Fruit fly (Drosophila melanogaster) whole organism, embryonic: Measurements from ENCODE around the gene Mnn1.

Source experiments
- Blimp-1 ChIP-seq: fragments of 200-800 bp; sonication (Bioruptor generic); optimal IDR thresholded peaks from 3 replicates; lab custom pipeline; 2018; ENCODE audit warnings: missing biosample characterization, missing genetic modification characterization, mild to moderate bottlenecking, moderate library complexity, missing genetic modification reagents
- Bteb2 ChIP-seq: fragments of 200-800 bp; sonication (Bioruptor generic); optimal IDR thresholded peaks from 2 replicates; lab custom pipeline; 2016; ENCODE audit warnings: missing biosample characterization, missing genetic modification characterization
- CG12155 ChIP-seq: fragments of 200-800 bp; sonication (Bioruptor generic); optimal IDR thresholded peaks from 3 replicates; lab custom pipeline; 2016; ENCODE audit warnings: missing biosample characterization, missing genetic modification characterization
- CG1603 ChIP-seq: fragments of 200-800 bp; sonication (Bioruptor generic); optimal IDR thresholded peaks from 2 replicates; lab custom pipeline; 2019; ENCODE audit warnings: missing biosample characterization, mild to moderate bottlenecking, missing genetic modification characterization, moderate library complexity
- CG16863 ChIP-seq: fragments of 200-800 bp; sonication (Bioruptor generic); optimal IDR thresholded peaks from 3 replicates; lab custom pipeline; 2016; ENCODE audit warnings: missing biosample characterization, missing genetic modification characterization
- CG18476 ChIP-seq: fragments of 200-800 bp; sonication (Bioruptor generic); optimal IDR thresholded peaks from 2 replicates; lab custom pipeline; 2016; ENCODE audit warnings: missing biosample characterization, mild to moderate bottlenecking, missing genetic modification characterization
- CG3065 ChIP-seq: fragments of 200-800 bp; sonication (Bioruptor generic); optimal IDR thresholded peaks from 2 replicates; lab custom pipeline; 2016; ENCODE audit warnings: missing biosample characterization, missing genetic modification characterization
- CG31388 ChIP-seq: fragments of 200-800 bp; sonication (Bioruptor generic); optimal IDR thresholded peaks from 2 replicates; lab custom pipeline; 2016; ENCODE audit warnings: missing biosample characterization, missing genetic modification characterization
- CG3281 ChIP-seq: fragments of 200-800 bp; sonication (Bioruptor generic); optimal IDR thresholded peaks from 3 replicates; lab custom pipeline; 2017; ENCODE audit warnings: missing biosample characterization, mild to moderate bottlenecking, missing genetic modification characterization
- CG33213 ChIP-seq: fragments of 200-800 bp; sonication (Bioruptor generic); optimal IDR thresholded peaks from 3 replicates; lab custom pipeline; 2016; ENCODE audit warnings: missing biosample characterization, missing genetic modification characterization
- CG5245 ChIP-seq: fragments of 200-800 bp; sonication (Bioruptor generic); optimal IDR thresholded peaks from 3 replicates; lab custom pipeline; 2016; ENCODE audit warnings: missing biosample characterization, missing genetic modification characterization
- CG6791 ChIP-seq: fragments of 200-800 bp; sonication (Bioruptor generic); IDR thresholded peaks from 3 replicates; pipeline ENCODE4 v1.3.6; 2022; ENCODE audit warnings: missing biosample characterization, missing genetic modification characterization; ENCODE audit not compliant: partially characterized antibody
- CG6854 ChIP-seq: fragments of 200-800 bp; sonication (Bioruptor generic); optimal IDR thresholded peaks from 3 replicates; lab custom pipeline; 2017; ENCODE audit warnings: missing biosample characterization, mild to moderate bottlenecking, missing genetic modification characterization
- CG7372 ChIP-seq: fragments of 200-800 bp; sonication (Bioruptor generic); IDR thresholded peaks from 2 replicates; pipeline ENCODE4 v1.3.6; 2022; ENCODE audit warnings: missing biosample characterization, missing genetic modification characterization
- CG8089 ChIP-seq: fragments of 200-800 bp; sonication (Bioruptor generic); optimal IDR thresholded peaks from 3 replicates; lab custom pipeline; 2016; ENCODE audit warnings: missing biosample characterization, missing genetic modification characterization
- CG8388 ChIP-seq: fragments of 200-800 bp; sonication (Bioruptor generic); optimal IDR thresholded peaks from 2 replicates; lab custom pipeline; 2019; ENCODE audit warnings: missing biosample characterization, mild to moderate bottlenecking, missing genetic modification characterization, moderate library complexity
- CG8944 ChIP-seq: fragments of 200-800 bp; sonication (Bioruptor generic); optimal IDR thresholded peaks from 3 replicates; lab custom pipeline; 2016; ENCODE audit warnings: missing biosample characterization, missing genetic modification characterization
- Drgx ChIP-seq: fragments of 200-800 bp; sonication (Bioruptor generic); IDR thresholded peaks from 2 replicates; pipeline ENCODE4 v1.3.6; 2022; ENCODE audit warnings: missing biosample characterization, missing genetic modification characterization
- H15 ChIP-seq: fragments of 200-800 bp; sonication (Bioruptor generic); IDR thresholded peaks from 3 replicates; pipeline ENCODE4 v1.3.6; 2022; ENCODE audit warnings: missing biosample characterization, missing genetic modification characterization
- Hr51 ChIP-seq, 2 experiments: fragments of 200-800 bp; sonication (Bioruptor generic); optimal IDR thresholded peaks; 2 replicates in 1 of 2; 3 replicates in 1 of 2; lab custom pipeline; 2016 to 2018; ENCODE audit warnings: missing biosample characterization in 2 of 2, missing genetic modification characterization in 2 of 2, mild to moderate bottlenecking in 1 of 2, moderate library complexity in 1 of 2
- Kr ChIP-seq: fragments of 200-800 bp; sonication (Bioruptor generic); optimal IDR thresholded peaks from 2 replicates; lab custom pipeline; 2017; ENCODE audit warnings: missing biosample characterization, mild to moderate bottlenecking, missing genetic modification characterization
- Nf-YA ChIP-seq: fragments of 200-800 bp; sonication (Bioruptor generic); IDR thresholded peaks from 2 replicates; pipeline ENCODE4 v1.3.6; 2022; ENCODE audit warnings: missing biosample characterization, missing genetic modification characterization
- Nf-YC ChIP-seq: fragments of 200-800 bp; optimal IDR thresholded peaks from 3 replicates; lab custom pipeline; 2019; ENCODE audit warnings: missing biosample characterization, mild to moderate bottlenecking, missing genetic modification characterization, moderate library complexity
- Opbp ChIP-seq: fragments of 200-800 bp; sonication (Bioruptor generic); IDR thresholded peaks from 3 replicates; pipeline ENCODE4 v1.3.6; 2022; ENCODE audit warnings: missing biosample characterization, missing genetic modification characterization; ENCODE audit not compliant: partially characterized antibody
- Ravus ChIP-seq: fragments of 200-800 bp; sonication (Bioruptor generic); IDR thresholded peaks from 2 replicates; pipeline ENCODE4 v1.3.6; 2022; ENCODE audit warnings: missing biosample characterization, missing genetic modification characterization
- Side ChIP-seq: fragments of 200-800 bp; sonication (Bioruptor generic); optimal IDR thresholded peaks from 2 replicates; lab custom pipeline; 2016; ENCODE audit warnings: missing biosample characterization, missing genetic modification characterization
- TFAM ChIP-seq: fragments of 200-800 bp; sonication (Bioruptor generic); optimal IDR thresholded peaks from 2 replicates; lab custom pipeline; 2017; ENCODE audit warnings: missing biosample characterization, missing genetic modification characterization, inconsistent platforms
- ac ChIP-seq: fragments of 200-800 bp; sonication (Bioruptor generic); optimal IDR thresholded peaks from 3 replicates; lab custom pipeline; 2017; ENCODE audit warnings: missing biosample characterization, mild to moderate bottlenecking, missing genetic modification characterization
- amos ChIP-seq: fragments of 200-800 bp; sonication (Bioruptor generic); IDR thresholded peaks from 2 replicates; pipeline ENCODE4 v1.3.6; 2022; ENCODE audit warnings: missing biosample characterization, missing genetic modification characterization; ENCODE audit not compliant: partially characterized antibody
- aop ChIP-seq: fragments of 200-800 bp; sonication (Bioruptor generic); IDR thresholded peaks from 2 replicates; pipeline ENCODE4 v1.3.6; 2022; ENCODE audit warnings: missing biosample characterization, missing genetic modification characterization
- ara ChIP-seq: fragments of 200-800 bp; sonication (Bioruptor generic); IDR thresholded peaks from 2 replicates; pipeline ENCODE4 v1.3.6; 2022; ENCODE audit warnings: missing biosample characterization, missing genetic modification characterization
- ase ChIP-seq: fragments of 200-800 bp; sonication (Bioruptor generic); IDR thresholded peaks from 3 replicates; pipeline ENCODE4 v1.3.6; 2022; ENCODE audit warnings: missing biosample characterization, missing genetic modification characterization
- btn ChIP-seq: fragments of 200-800 bp; sonication (Bioruptor generic); optimal IDR thresholded peaks from 2 replicates; lab custom pipeline; 2016; ENCODE audit warnings: missing biosample characterization, missing genetic modification characterization
- crol ChIP-seq: fragments of 200-800 bp; sonication (Bioruptor generic); IDR thresholded peaks from 2 replicates; pipeline ENCODE4 v1.3.6; 2022; ENCODE audit warnings: missing biosample characterization, missing genetic modification characterization
- gce ChIP-seq: fragments of 200-800 bp; sonication (Bioruptor generic); IDR thresholded peaks from 3 replicates; pipeline ENCODE4 v1.3.6; 2022; ENCODE audit warnings: missing biosample characterization, missing genetic modification characterization
- gcm ChIP-seq: fragments of 200-800 bp; sonication (Bioruptor generic); optimal IDR thresholded peaks from 2 replicates; lab custom pipeline; 2019; ENCODE audit warnings: missing biosample characterization, mild to moderate bottlenecking, missing genetic modification characterization, moderate library complexity
- grau ChIP-seq: fragments of 200-800 bp; optimal IDR thresholded peaks from 3 replicates; lab custom pipeline; 2019; ENCODE audit warnings: missing biosample characterization, mild to moderate bottlenecking, missing genetic modification characterization, moderate library complexity
- grn ChIP-seq: fragments of 200-800 bp; sonication (Bioruptor generic); optimal IDR thresholded peaks from 3 replicates; lab custom pipeline; 2017; ENCODE audit warnings: missing biosample characterization, missing genetic modification characterization
- gt ChIP-seq: fragments of 200-800 bp; sonication (Bioruptor generic); IDR thresholded peaks from 2 replicates; pipeline ENCODE4 v1.3.6; 2022; ENCODE audit warnings: missing biosample characterization, missing genetic modification characterization
- mirr ChIP-seq: fragments of 200-800 bp; sonication (Bioruptor generic); optimal IDR thresholded peaks from 3 replicates; lab custom pipeline; 2018; ENCODE audit warnings: missing biosample characterization, mild to moderate bottlenecking, missing genetic modification characterization
- pfk ChIP-seq: fragments of 200-800 bp; sonication (Bioruptor generic); optimal IDR thresholded peaks from 2 replicates; lab custom pipeline; 2018; ENCODE audit warnings: missing biosample characterization, mild to moderate bottlenecking, missing genetic modification characterization, moderate library complexity
- pum ChIP-seq: fragments of 200-800 bp; sonication (Bioruptor generic); optimal IDR thresholded peaks from 2 replicates; lab custom pipeline; 2016; ENCODE audit warnings: missing biosample characterization, missing genetic modification characterization
- ranshi ChIP-seq: fragments of 200-800 bp; sonication (Bioruptor generic); IDR thresholded peaks from 2 replicates; pipeline ENCODE4 v1.3.6; 2022; ENCODE audit warnings: missing biosample characterization, missing genetic modification characterization
- rib ChIP-seq: fragments of 200-800 bp; sonication (Bioruptor generic); IDR thresholded peaks from 2 replicates; pipeline ENCODE4 v1.3.6; 2022; ENCODE audit warnings: missing biosample characterization, missing genetic modification characterization
- sens ChIP-seq: fragments of 200-800 bp; sonication (Bioruptor generic); peaks from one replicate; lab custom pipeline; 2016; ENCODE audit warnings: missing biosample characterization, missing genetic modification characterization
- slou ChIP-seq: fragments of 200-800 bp; sonication (Bioruptor generic); optimal IDR thresholded peaks from 3 replicates; lab custom pipeline; 2016; ENCODE audit warnings: missing biosample characterization, missing genetic modification characterization
- sr ChIP-seq: fragments of 200-800 bp; sonication (Bioruptor generic); IDR thresholded peaks from 3 replicates; pipeline ENCODE4 v1.3.6; 2022; ENCODE audit warnings: missing biosample characterization, missing genetic modification characterization
- tin ChIP-seq: fragments of 200-800 bp; sonication (Bioruptor generic); optimal IDR thresholded peaks from 3 replicates; lab custom pipeline; 2016; ENCODE audit warnings: missing biosample characterization, missing genetic modification characterization
- unpg ChIP-seq: fragments of 200-800 bp; sonication (Bioruptor generic); optimal IDR thresholded peaks from 3 replicates; lab custom pipeline; 2018; ENCODE audit warnings: missing biosample characterization, mild to moderate bottlenecking, missing genetic modification characterization, moderate library complexity
- wor ChIP-seq: fragments of 200-800 bp; sonication (Bioruptor generic); IDR thresholded peaks from 2 replicates; pipeline ENCODE4 v1.3.6; 2022; ENCODE audit warnings: missing biosample characterization, missing genetic modification characterization
- zfh2 ChIP-seq: fragments of 200-800 bp; sonication (Bioruptor generic); optimal IDR thresholded peaks from 2 replicates; lab custom pipeline; 2016; ENCODE audit warnings: missing biosample characterization, missing genetic modification characterization

Mnn1 gene

dm6 chr2L:7033100-7033675 lies 22.9 kb upstream of the Mnn1 start (continued):
- TF ChIP-seq CG12155 (peak; percentile 29), tin (GFP tag; lab: Kevin White, UChicago) (no peak), amos (GFP tag; lab: Robert Waterston, UW) (no peak), CG5245 (GFP tag; lab: Kevin White, UChicago) (peak; percentile 16), Drgx (GFP tag; lab: Robert Waterston, UW) (peak; percentile 52; the same call in 1 of the 2 replicates), pum (GFP tag; lab: Kevin White, UChicago) (peak; percentile 14), CG3065 (GFP tag; lab: Kevin White, UChicago) (no peak), Bteb2 (GFP tag; lab: Kevin White, UChicago) (no peak), ase (GFP tag; lab: Robert Waterston, UW) (peak; percentile 50; the same call in 1 of the 3 replicates), ranshi (GFP tag; lab: Robert Waterston, UW) (0 out of 2 replicates have a peak, but pooled peaks have one; percentile 8), CG8388 (GFP tag; lab: Kevin White, UChicago) (no peak), Nf-YC (peak; percentile 40), Side (GFP tag; lab: Kevin White, UChicago) (peak; percentile 15), Blimp-1 (no peak), CG8089 (GFP tag; lab: Kevin White, UChicago) (peak; percentile 16), zfh2 (GFP tag; lab: Kevin White, UChicago) (peak; percentile 1), pfk (no peak), CG1603 (tag; lab: Kevin White, UChicago) (peak; percentile 45), btn (GFP tag; lab: Kevin White, UChicago) (no peak), Nf-YA (GFP tag; lab: Robert Waterston, UW) (no peak), ara (GFP tag; lab: Robert Waterston, UW) (no peak), rib (GFP tag; lab: Robert Waterston, UW) (peak; percentile 40; the same call in 1 of the 2 replicates), CG31388 (GFP tag; lab: Kevin White, UChicago) (peak; percentile 5), gce (GFP tag; lab: Robert Waterston, UW) (no peak), CG33213 (GFP tag; lab: Kevin White, UChicago) (peak; percentile 21), unpg (GFP tag; lab: Kevin White, UChicago) (peak; percentile 4), ac (GFP tag; lab: Kevin White, UChicago) (no peak), sr (peak; percentile 70; the same call in 2 of the 3 replicates), gt (GFP tag; lab: Robert Waterston, UW) (no peak), Hr51 (GFP tag; optimal IDR thresholded peaks at IDR 0.05; lab: Kevin White, UChicago) (peak in 1 of 2 experiments; percentile 34), TFAM (no peak), gcm (no peak), CG18476 (GFP tag; lab: Kevin White, UChicago) (no peak), Opbp (GFP tag; lab: Robert Waterston, UW) (no peak), grau (peak; percentile 6), crol (no peak), CG3281 (GFP tag; lab: Kevin White, UChicago) (peak; percentile 18), sens (GFP tag; lab: Kevin White, UChicago) (peak; percentile 92), CG8944 (no peak), H15 (GFP tag; lab: Robert Waterston, UW) (no peak), grn (no peak), CG6854 (GFP tag; lab: Kevin White, UChicago) (no peak), wor (GFP tag; lab: Robert Waterston, UW) (no peak), aop (no peak), CG16863 (peak; percentile 15), mirr (GFP tag; lab: Kevin White, UChicago) (peak; percentile 15), CG6791 (GFP tag; lab: Robert Waterston, UW) (no peak), CG7372 (GFP tag; lab: Robert Waterston, UW) (no peak), Ravus (GFP tag; lab: Robert Waterston, UW) (no peak), Kr (no peak), slou (GFP tag; lab: Kevin White, UChicago) (no peak)
